Fruit fly (Drosophila melanogaster) whole organism, embryonic: ENCODE results near the gene CG17109.

Experiments
- Ada2b ChIP-seq: fragments of 200-800 bp; sonication (Bioruptor generic); IDR thresholded peaks from 2 replicates; pipeline ENCODE4 v1.3.6; 2022; ENCODE audit warnings: missing biosample characterization, missing genetic modification characterization
- B-H1 ChIP-seq: fragments of 200-800 bp; sonication (Bioruptor generic); IDR thresholded peaks from 3 replicates; pipeline ENCODE4 v1.3.6; 2022; ENCODE audit warnings: missing biosample characterization, missing genetic modification characterization
- CG10654 ChIP-seq: fragments of 200-800 bp; sonication (Bioruptor generic); optimal IDR thresholded peaks from 2 replicates; lab custom pipeline; 2016; ENCODE audit warnings: missing biosample characterization, missing genetic modification characterization
- CG10959 ChIP-seq: fragments of 200-800 bp; sonication (Bioruptor generic); IDR thresholded peaks from 2 replicates; pipeline ENCODE4 v1.3.6; 2022; ENCODE audit warnings: missing biosample characterization, missing genetic modification characterization
- CG11695 ChIP-seq: fragments of 200-800 bp; sonication (Bioruptor generic); IDR thresholded peaks from 3 replicates; pipeline ENCODE4 v1.3.6; 2022; ENCODE audit warnings: missing biosample characterization, missing genetic modification characterization
- CG12391 ChIP-seq: fragments of 200-800 bp; sonication (Bioruptor generic); optimal IDR thresholded peaks from 3 replicates; lab custom pipeline; 2018; ENCODE audit warnings: missing biosample characterization, mild to moderate bottlenecking, missing genetic modification characterization, moderate library complexity
- CG13624 ChIP-seq: fragments of 200-800 bp; sonication (Bioruptor generic); optimal IDR thresholded peaks from 2 replicates; lab custom pipeline; 2016; ENCODE audit warnings: missing biosample characterization, missing genetic modification characterization
- CG13775 ChIP-seq: fragments of 200-800 bp; sonication (Bioruptor generic); optimal IDR thresholded peaks from 3 replicates; lab custom pipeline; 2017; ENCODE audit warnings: missing biosample characterization, mild to moderate bottlenecking, missing genetic modification characterization
- CG15269 ChIP-seq: fragments of 200-800 bp; sonication (Bioruptor generic); optimal IDR thresholded peaks from 2 replicates; lab custom pipeline; 2018; ENCODE audit warnings: missing biosample characterization, mild to moderate bottlenecking, missing genetic modification characterization, moderate library complexity
- CG17328 ChIP-seq: fragments of 200-800 bp; sonication (Bioruptor generic); IDR thresholded peaks from 2 replicates; pipeline ENCODE4 v1.3.6; 2022; ENCODE audit warnings: missing biosample characterization, missing genetic modification characterization
- CG18262 ChIP-seq: fragments of 200-800 bp; optimal IDR thresholded peaks from 3 replicates; lab custom pipeline; 2019; ENCODE audit warnings: missing biosample characterization, mild to moderate bottlenecking, missing genetic modification characterization, moderate library complexity
- CG2875 ChIP-seq: fragments of 200-800 bp; sonication (Bioruptor generic); optimal IDR thresholded peaks from 2 replicates; lab custom pipeline; 2017; ENCODE audit warnings: missing biosample characterization, mild to moderate bottlenecking, missing genetic modification characterization, missing genetic modification reagents
- CG32772 ChIP-seq: fragments of 200-800 bp; sonication (Bioruptor generic); IDR thresholded peaks from 2 replicates; pipeline ENCODE4 v1.3.6; 2022; ENCODE audit warnings: missing biosample characterization, missing genetic modification characterization
- CG3847 ChIP-seq: fragments of 200-800 bp; sonication (Bioruptor generic); IDR thresholded peaks from 2 replicates; pipeline ENCODE4 v1.3.6; 2022; ENCODE audit warnings: missing biosample characterization, missing genetic modification characterization
- CG5953 ChIP-seq: fragments of 200-800 bp; sonication (Bioruptor generic); IDR thresholded peaks from 2 replicates; pipeline ENCODE4 v1.3.6; 2022; ENCODE audit warnings: missing biosample characterization, missing genetic modification characterization
- CG7271 ChIP-seq: fragments of 200-800 bp; sonication (Bioruptor generic); optimal IDR thresholded peaks from 2 replicates; lab custom pipeline; 2018; ENCODE audit warnings: missing biosample characterization, mild to moderate bottlenecking, missing genetic modification characterization, moderate library complexity
- CG8478 ChIP-seq: fragments of >200 bp; optimal IDR thresholded peaks from 2 replicates; lab custom pipeline; 2018
- CG9437 ChIP-seq: fragments of 200-800 bp; sonication (Bioruptor generic); optimal IDR thresholded peaks from 2 replicates; lab custom pipeline; 2018; ENCODE audit warnings: missing biosample characterization, mild to moderate bottlenecking, missing genetic modification characterization
- CG9609 ChIP-seq: fragments of 200-800 bp; sonication (Bioruptor generic); optimal IDR thresholded peaks from 3 replicates; lab custom pipeline; 2016; ENCODE audit warnings: missing biosample characterization, missing genetic modification characterization
- Dbx ChIP-seq: fragments of 200-800 bp; sonication (Bioruptor generic); IDR thresholded peaks from 3 replicates; pipeline ENCODE4 v1.3.6; 2022; ENCODE audit warnings: missing biosample characterization, missing genetic modification characterization
- Deaf1 ChIP-seq: fragments of 200-800 bp; optimal IDR thresholded peaks from 3 replicates; lab custom pipeline; 2019; ENCODE audit warnings: missing biosample characterization, mild to moderate bottlenecking, missing genetic modification characterization, moderate library complexity
- Dfd ChIP-seq, 2 experiments: fragments of >200 bp; optimal IDR thresholded peaks; 2 replicates each; lab custom pipeline; 2017; ENCODE audit warnings: missing biosample characterization in 2 of 2, missing genetic modification characterization in 2 of 2
- E2f1 ChIP-seq: fragments of 200-800 bp; sonication (Bioruptor generic); IDR thresholded peaks from 2 replicates; pipeline ENCODE4 v1.3.6; 2022; ENCODE audit warnings: missing biosample characterization, missing genetic modification characterization
- Ets65A ChIP-seq: fragments of 200-800 bp; sonication (Bioruptor generic); peaks from one replicate; lab custom pipeline; 2016; ENCODE audit warnings: missing biosample characterization, missing genetic modification characterization
- Ets97D ChIP-seq: fragments of 200-800 bp; sonication (Bioruptor generic); optimal IDR thresholded peaks from 3 replicates; lab custom pipeline; 2016; ENCODE audit warnings: missing biosample characterization, missing genetic modification characterization
- HLH54F ChIP-seq: fragments of 200-800 bp; sonication (Bioruptor generic); optimal IDR thresholded peaks from 3 replicates; lab custom pipeline; 2016; ENCODE audit warnings: missing biosample characterization, missing genetic modification characterization
- HmgZ ChIP-seq: fragments of 200-800 bp; sonication (Bioruptor generic); optimal IDR thresholded peaks from 2 replicates; lab custom pipeline; 2018; ENCODE audit warnings: missing biosample characterization, mild to moderate bottlenecking, missing genetic modification characterization
- Meics ChIP-seq: fragments of 200-800 bp; sonication (Bioruptor generic); optimal IDR thresholded peaks from 2 replicates; lab custom pipeline; 2017; ENCODE audit warnings: missing biosample characterization, mild to moderate bottlenecking, missing genetic modification characterization
- NC2α ChIP-seq: fragments of 200-800 bp; sonication (Bioruptor generic); optimal IDR thresholded peaks from 2 replicates; lab custom pipeline; 2016; ENCODE audit warnings: missing biosample characterization, missing genetic modification characterization
- Oli ChIP-seq: fragments of 200-800 bp; sonication (Bioruptor generic); optimal IDR thresholded peaks from 2 replicates; lab custom pipeline; 2018; ENCODE audit warnings: missing biosample characterization, mild to moderate bottlenecking, missing genetic modification characterization, moderate library complexity
- Pdp1 ChIP-seq, 2 experiments: fragments of 200-800 bp; sonication (Bioruptor generic); optimal IDR thresholded peaks; 3 replicates each; lab custom pipeline; 2016; ENCODE audit warnings: missing biosample characterization in 2 of 2, missing genetic modification characterization in 2 of 2, mild to moderate bottlenecking in 1 of 2, moderate library complexity in 1 of 2
- Ptx1 ChIP-seq: fragments of 200-800 bp; sonication (Bioruptor generic); IDR thresholded peaks from 2 replicates; pipeline ENCODE4 v1.3.6; 2022; ENCODE audit warnings: missing biosample characterization, missing genetic modification characterization
- Rx ChIP-seq: fragments of 200-800 bp; sonication (Bioruptor generic); IDR thresholded peaks from 2 replicates; pipeline ENCODE4 v1.3.6; 2022; ENCODE audit warnings: missing biosample characterization, missing genetic modification characterization
- Taf1 ChIP-seq: fragments of 200-800 bp; sonication (Bioruptor generic); IDR thresholded peaks from 2 replicates; pipeline ENCODE4 v1.3.6; 2022; ENCODE audit warnings: missing biosample characterization, missing genetic modification characterization
- YL-1 ChIP-seq: fragments of 200-800 bp; sonication (Bioruptor generic); optimal IDR thresholded peaks from 3 replicates; lab custom pipeline; 2017; ENCODE audit warnings: missing biosample characterization, mild to moderate bottlenecking, missing genetic modification characterization
- abd-A ChIP-seq: fragments of 200-800 bp; sonication (Bioruptor generic); optimal IDR thresholded peaks from 3 replicates; lab custom pipeline; 2019; ENCODE audit warnings: missing biosample characterization, mild to moderate bottlenecking, missing genetic modification characterization, moderate library complexity
- aop ChIP-seq: fragments of 200-800 bp; sonication (Bioruptor generic); IDR thresholded peaks from 2 replicates; pipeline ENCODE4 v1.3.6; 2022; ENCODE audit warnings: missing biosample characterization, missing genetic modification characterization
- btn ChIP-seq: fragments of 200-800 bp; sonication (Bioruptor generic); optimal IDR thresholded peaks from 2 replicates; lab custom pipeline; 2016; ENCODE audit warnings: missing biosample characterization, missing genetic modification characterization
- crp ChIP-seq, 2 experiments: fragments of 200-800 bp; sonication (Bioruptor generic); optimal IDR thresholded peaks; 2 replicates in 1 of 2; 3 replicates in 1 of 2; lab custom pipeline; 2017; ENCODE audit warnings: missing biosample characterization in 2 of 2, missing genetic modification characterization in 2 of 2, mild to moderate bottlenecking in 1 of 2, moderate library complexity in 1 of 2
- dan ChIP-seq: fragments of 200-800 bp; sonication (Bioruptor generic); IDR thresholded peaks from 2 replicates; pipeline ENCODE4 v1.3.6; 2022; ENCODE audit warnings: missing biosample characterization, missing genetic modification characterization
- dpn ChIP-seq, 2 experiments: fragments of 200-800 bp; sonication (Bioruptor generic); optimal IDR thresholded peaks; 3 replicates each; lab custom pipeline; 2016; ENCODE audit warnings: missing biosample characterization in 2 of 2, missing genetic modification characterization in 2 of 2
- exex ChIP-seq: fragments of 200-800 bp; sonication (Bioruptor generic); optimal IDR thresholded peaks from 4 replicates; lab custom pipeline; 2018; ENCODE audit warnings: missing biosample characterization, mild to moderate bottlenecking, missing genetic modification characterization, moderate library complexity
- eyg ChIP-seq: fragments of 200-800 bp; sonication (Bioruptor generic); optimal IDR thresholded peaks from 3 replicates; lab custom pipeline; 2016; ENCODE audit warnings: missing biosample characterization, missing genetic modification characterization
- jumu ChIP-seq: fragments of 200-800 bp; sonication (Bioruptor generic); optimal IDR thresholded peaks from 3 replicates; lab custom pipeline; 2016; ENCODE audit warnings: missing biosample characterization, missing genetic modification characterization
- lola ChIP-seq, 3 experiments: fragments of >200 bp in 2 of 3; fragments of 200-800 bp in 1 of 3; sonication (Bioruptor generic) in 1 of 3; optimal IDR thresholded peaks; 2 replicates each; lab custom pipeline; 2017 to 2019; ENCODE audit warnings: missing biosample characterization in 3 of 3, missing genetic modification characterization in 3 of 3, mild to moderate bottlenecking in 1 of 3, moderate library complexity in 1 of 3
- otp ChIP-seq: fragments of 200-800 bp; sonication (Bioruptor generic); IDR thresholded peaks from 3 replicates; pipeline ENCODE4, ENCODE4 v1.3.6; 2022; ENCODE audit warnings: missing biosample characterization, missing genetic modification characterization
- ro ChIP-seq: fragments of 200-800 bp; sonication (Bioruptor generic); IDR thresholded peaks from 2 replicates; pipeline ENCODE4 v1.3.6; 2022; ENCODE audit warnings: missing biosample characterization, missing genetic modification characterization
- sob ChIP-seq: fragments of 200-800 bp; sonication (Bioruptor generic); IDR thresholded peaks from 2 replicates; pipeline ENCODE4 v1.3.6; 2022; ENCODE audit warnings: missing biosample characterization, missing genetic modification characterization
- stwl ChIP-seq: fragments of 200-800 bp; sonication (Bioruptor generic); optimal IDR thresholded peaks from 3 replicates; lab custom pipeline; 2018; ENCODE audit warnings: missing biosample characterization, mild to moderate bottlenecking, missing genetic modification characterization, moderate library complexity
- tin ChIP-seq: fragments of 200-800 bp; sonication (Bioruptor generic); optimal IDR thresholded peaks from 3 replicates; lab custom pipeline; 2016; ENCODE audit warnings: missing biosample characterization, missing genetic modification characterization
- vfl ChIP-seq: fragments of 200-800 bp; sonication (Bioruptor generic); optimal IDR thresholded peaks from 2 replicates; lab custom pipeline; 2016; ENCODE audit warnings: missing biosample characterization, missing genetic modification characterization
- zen ChIP-seq: fragments of 200-800 bp; sonication (Bioruptor generic); optimal IDR thresholded peaks from 3 replicates; lab custom pipeline; 2018; ENCODE audit warnings: missing biosample characterization, mild to moderate bottlenecking, missing genetic modification characterization, moderate library complexity

Gene CG17109

DNA sequence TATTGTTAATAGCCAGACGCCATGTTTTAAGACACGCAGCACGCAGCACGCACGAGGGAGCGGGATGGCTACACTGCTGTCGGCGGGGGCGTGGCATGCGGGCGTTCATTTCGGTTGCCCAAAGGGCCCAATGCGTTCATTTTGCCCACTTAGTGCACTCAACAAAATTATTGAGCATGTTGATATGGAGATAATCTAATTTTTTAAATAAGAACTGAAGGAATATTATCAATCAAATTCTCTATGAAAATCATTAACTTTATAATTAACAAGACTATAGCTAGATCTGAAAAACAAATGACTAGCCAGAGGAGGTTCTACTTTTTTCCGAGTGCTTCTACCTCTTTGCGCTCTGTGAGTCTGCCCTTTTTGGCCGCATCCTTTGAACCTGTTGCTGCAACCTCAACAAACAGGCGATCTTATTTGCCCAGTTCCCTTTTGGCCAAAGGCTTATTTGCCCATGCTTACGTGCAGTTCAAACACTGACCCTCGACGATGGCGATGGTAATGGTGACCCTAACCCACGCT is 37.9 kb downstream of the CG17109 start (continued):
- no peak for TF ChIP-seq NC2α (GFP tag; lab: Kevin White, UChicago)
- TF ChIP-seq CG15269, result no peak
- TF ChIP-seq CG5953 (GFP tag; lab: Robert Waterston, UW), result 0 out of 2 replicates have a peak, but pooled peaks have one; percentile 34
- TF ChIP-seq aop (GFP tag; lab: Robert Waterston, UW), result no peak
- TF ChIP-seq vfl (GFP tag; lab: Kevin White, UChicago), result no peak
- TF ChIP-seq Dfd (GFP tag; optimal IDR thresholded peaks at IDR 0.05; lab: Kevin White, UChicago), result no peak
- TF ChIP-seq Taf1, result no peak
- no peak for TF ChIP-seq abd-A (tag; lab: Kevin White, UChicago)
- TF ChIP-seq HLH54F (GFP tag; lab: Kevin White, UChicago), result no peak
- TF ChIP-seq CG13624 (GFP tag; lab: Kevin White, UChicago), result no peak
- no peak for TF ChIP-seq CG13775 (GFP tag; lab: Kevin White, UChicago)
- no peak for TF ChIP-seq Oli (tag; lab: Kevin White, UChicago)
- peak; percentile 37 for TF ChIP-seq zen (tag; lab: Kevin White, UChicago)
- no peak for TF ChIP-seq crp (GFP tag; optimal IDR thresholded peaks at IDR 0.05; lab: Kevin White, UChicago)
- TF ChIP-seq eyg, result no peak
- TF ChIP-seq dan (GFP tag; lab: Robert Waterston, UW), result no peak
- no peak for TF ChIP-seq exex
- no peak for TF ChIP-seq btn
- TF ChIP-seq CG18262 (tag; lab: Kevin White, UChicago), result peak; percentile 51
- TF ChIP-seq CG12391 (tag; lab: Kevin White, UChicago), result no peak
- TF ChIP-seq dpn (GFP tag; optimal IDR thresholded peaks at IDR 0.05; lab: Kevin White, UChicago), result peak in 1 of 2 experiments; percentile 13
- no peak for TF ChIP-seq Ptx1 (GFP tag; lab: Robert Waterston, UW)
- TF ChIP-seq CG10959 (GFP tag; lab: Robert Waterston, UW), result no peak
- no peak for TF ChIP-seq jumu
- TF ChIP-seq CG3847 (GFP tag; lab: Robert Waterston, UW), result no peak
- peak in 1 of 3 experiments; percentile 5 for TF ChIP-seq lola (GFP tag; optimal IDR thresholded peaks at IDR 0.05; lab: Kevin White, UChicago)
- 0 out of 2 replicates have a peak, but pooled peaks have one; percentile 29 for TF ChIP-seq CG17328 (GFP tag; lab: Robert Waterston, UW)
- no peak for TF ChIP-seq stwl
- TF ChIP-seq E2f1 (GFP tag; lab: Robert Waterston, UW), result 0 out of 2 replicates have a peak, but pooled peaks have one; percentile 18
- no peak for TF ChIP-seq Ets65A
- no peak for TF ChIP-seq CG2875 (GFP tag; lab: Kevin White, UChicago)
- TF ChIP-seq ro (GFP tag; lab: Robert Waterston, UW), result no peak
- no peak for TF ChIP-seq tin (GFP tag; lab: Kevin White, UChicago)
- TF ChIP-seq Rx, result no peak
- TF ChIP-seq YL-1, result no peak
- no peak for TF ChIP-seq CG9437 (GFP tag; lab: Kevin White, UChicago)
- TF ChIP-seq B-H1, result no peak
- TF ChIP-seq CG9609 (GFP tag; lab: Kevin White, UChicago), result no peak
- peak; percentile 65 for TF ChIP-seq CG7271
- TF ChIP-seq Ada2b (GFP tag; lab: Robert Waterston, UW), result no peak
- no peak for TF ChIP-seq sob
- TF ChIP-seq Dbx (GFP tag; lab: Robert Waterston, UW), result no peak
- TF ChIP-seq CG10654, result no peak
- no peak for TF ChIP-seq Ets97D (GFP tag; lab: Kevin White, UChicago)
- TF ChIP-seq Pdp1 (GFP tag; optimal IDR thresholded peaks at IDR 0.05; lab: Kevin White, UChicago), result no peak
- TF ChIP-seq otp (GFP tag; lab: Robert Waterston, UW), result 0 out of 3 replicates have a peak, but pooled peaks have one; percentile 16
- TF ChIP-seq Meics, result no peak
- TF ChIP-seq CG8478 (lab: Kevin White, UChicago), result no peak
- TF ChIP-seq CG32772 (GFP tag; lab: Robert Waterston, UW), result no peak
- TF ChIP-seq HmgZ (tag; lab: Kevin White, UChicago), result no peak
- TF ChIP-seq Deaf1 (tag; lab: Kevin White, UChicago), result peak; percentile 3
- peak; percentile 53; the same call in 1 of the 3 replicates for TF ChIP-seq CG11695 (GFP tag; lab: Robert Waterston, UW)
